Worm (Caenorhabditis elegans): Measurements from ENCODE around the gene nstp-5.
A peak's percentile ranks its signal among the peaks of the same experiment; 100 is the strongest.

Gene nstp-5

DNA sequence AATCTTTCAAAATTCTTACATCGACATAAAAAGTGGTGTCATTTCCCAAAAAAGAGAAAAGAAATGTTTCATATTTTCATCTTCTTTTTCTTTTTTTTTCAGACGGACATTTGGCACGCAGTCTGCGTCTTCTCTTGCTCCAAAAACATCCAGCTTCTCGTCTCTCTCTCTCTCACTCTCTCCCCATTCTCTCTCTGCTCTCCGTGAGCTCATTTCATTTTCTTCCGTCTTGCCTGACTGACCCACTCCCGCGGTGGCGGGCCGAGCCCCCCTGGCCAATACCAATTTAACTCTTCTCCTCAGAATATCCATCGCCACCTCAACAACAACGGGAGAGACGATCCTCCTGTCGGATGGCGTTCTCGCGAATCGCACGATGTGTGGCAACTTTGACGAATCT, 9.8 kb upstream of the nstp-5 start, which contains the start of gene txt-19 (continued):
- TF ChIP-seq lin-39 (tag; optimal IDR thresholded peaks at IDR 0.05): no peak
- TF ChIP-seq nhr-12 (tag; optimal IDR thresholded peaks at IDR 0.05): no peak
- TF ChIP-seq lsy-2 (tag; optimal IDR thresholded peaks at IDR 0.05): peak in 1 of 2 experiments; percentile 18

DNA sequence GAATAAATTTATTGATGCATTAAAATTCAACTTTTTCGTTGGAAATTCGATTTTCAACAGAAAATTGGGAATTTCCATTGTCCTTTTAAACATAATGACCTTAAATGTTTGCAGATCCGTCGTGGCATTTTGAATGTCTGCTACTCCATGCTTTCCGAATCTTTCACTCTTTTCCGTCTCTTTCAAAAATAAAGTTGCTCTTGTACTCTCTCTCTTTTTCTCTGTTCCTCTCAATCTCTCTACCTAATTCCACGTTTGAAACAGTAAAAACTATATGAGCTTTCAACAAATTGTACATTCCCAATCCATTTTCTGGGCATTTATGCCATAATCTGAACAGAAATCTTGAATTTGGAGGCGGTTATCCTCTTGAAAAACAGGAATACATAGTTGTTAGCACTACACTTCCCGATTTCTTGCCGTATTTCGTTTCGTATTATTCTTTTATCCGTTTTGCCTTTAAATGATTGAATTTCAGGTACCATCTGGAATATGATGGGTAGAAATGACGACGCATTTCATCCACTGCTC, 6.3 kb upstream of the nstp-5 start, which contains the start of gene srf-3:
srf-3 (plus strand) TSS at position 481 of the 531 bp plus-strand sequence.
- TF ChIP-seq ceh-16 (tag; optimal IDR thresholded peaks at IDR 0.05): no peak
- TF ChIP-seq lsy-2 (tag; optimal IDR thresholded peaks at IDR 0.05): peak in 1 of 2 experiments; percentile 2
- TF ChIP-seq crh-2 (tag; optimal IDR thresholded peaks at IDR 0.05): peak; percentile 63
- peak; percentile 34 for TF ChIP-seq C34F6.9 (tag; optimal IDR thresholded peaks at IDR 0.05)
- peak; percentile 20 for TF ChIP-seq nhr-25 (tag; optimal IDR thresholded peaks at IDR 0.05)
- TF ChIP-seq unc-55 (GFP tag; optimal IDR thresholded peaks at IDR 0.05): peak; percentile 24
- no peak for TF ChIP-seq mdl-1 (tag; optimal IDR thresholded peaks at IDR 0.05)

- TF ChIP-seq snpc-4 (tag; optimal IDR thresholded peaks at IDR 0.05): no peak
- no peak for TF ChIP-seq nhr-237 (tag; optimal IDR thresholded peaks at IDR 0.05)
- TF ChIP-seq lsy-2 (tag; optimal IDR thresholded peaks at IDR 0.05): no peak
- TF ChIP-seq R02D3.7 (tag; optimal IDR thresholded peaks at IDR 0.05): no peak
- no peak for TF ChIP-seq nhr-11 (tag; optimal IDR thresholded peaks at IDR 0.05)
- TF ChIP-seq fos-1 (tag; optimal IDR thresholded peaks at IDR 0.05): no peak
- TF ChIP-seq C34F6.9 (tag; optimal IDR thresholded peaks at IDR 0.05): peak; percentile 5
- peak; percentile 5 for TF ChIP-seq gmeb-1 (tag; optimal IDR thresholded peaks at IDR 0.05)
- TF ChIP-seq mab-5 (tag; optimal IDR thresholded peaks at IDR 0.05): no peak
- TF ChIP-seq mbf-1 (tag; optimal IDR thresholded peaks at IDR 0.05): no peak
- TF ChIP-seq ZK546.5 (tag; optimal IDR thresholded peaks at IDR 0.05): no peak
- no peak for TF ChIP-seq nhr-23 (tag; optimal IDR thresholded peaks at IDR 0.05)
- no peak for TF ChIP-seq ztf-1 (GFP tag; conservative IDR thresholded peaks at IDR 0.05)
These were observed 805 bp upstream of the nstp-5 start for ce11 chrIV:12854372-12855114.

- no peak for TF ChIP-seq ama-1 (optimal IDR thresholded peaks at IDR 0.05)
- TF ChIP-seq skn-1 (tag; optimal IDR thresholded peaks at IDR 0.05): no peak
- no peak for TF ChIP-seq alr-1 (tag; optimal IDR thresholded peaks at IDR 0.05)
- no peak for TF ChIP-seq Y55F3AM.14 (GFP tag; optimal IDR thresholded peaks at IDR 0.05)
- TF ChIP-seq ztf-4 (tag; optimal IDR thresholded peaks at IDR 0.05): no peak
- TF ChIP-seq nhr-12 (tag; optimal IDR thresholded peaks at IDR 0.05): no peak
- no peak for TF ChIP-seq zag-1 (tag; optimal IDR thresholded peaks at IDR 0.05)
- TF ChIP-seq dmd-4 (tag; optimal IDR thresholded peaks at IDR 0.05): no peak
- no peak for TF ChIP-seq nhr-6 (tag; optimal IDR thresholded peaks at IDR 0.05)
- no peak for TF ChIP-seq C34F6.9 (tag; optimal IDR thresholded peaks at IDR 0.05)
- TF ChIP-seq nhr-77 (tag; optimal IDR thresholded peaks at IDR 0.05): no peak
- TF ChIP-seq lsy-2 (tag; optimal IDR thresholded peaks at IDR 0.05): no peak
- TF ChIP-seq crh-2 (tag; optimal IDR thresholded peaks at IDR 0.05): no peak
- no peak for TF ChIP-seq sma-3 (GFP tag; optimal IDR thresholded peaks at IDR 0.05)
- no peak for TF ChIP-seq fos-1 (tag; optimal IDR thresholded peaks at IDR 0.05)
- TF ChIP-seq unc-62 (GFP tag; optimal IDR thresholded peaks at IDR 0.05): no peak
These were observed 4.4 kb downstream of the nstp-5 start, which contains the start of gene gcy-18 for ce11 chrIV:12859797-12860196. Gene gcy-18, plus strand, starts transcription at chrIV:12860097.

ce11 chrIV:12865884-12866283, 10.5 kb downstream of the nstp-5 start, which contains the start of gene clec-186:
Gene clec-186, plus strand, starts transcription at chrIV:12866109.
- TF ChIP-seq unc-39 (tag; optimal IDR thresholded peaks at IDR 0.05): no peak
- peak; percentile 21 for TF ChIP-seq crh-2 (tag; optimal IDR thresholded peaks at IDR 0.05)
- peak; percentile 91 for TF ChIP-seq fos-1 (tag; optimal IDR thresholded peaks at IDR 0.05)
- peak; percentile 54 for TF ChIP-seq sma-9 (GFP tag; optimal IDR thresholded peaks at IDR 0.05)
- TF ChIP-seq sma-9 (tag; optimal IDR thresholded peaks at IDR 0.05): no peak
